Worm (Caenorhabditis elegans): ENCODE data around the gene hcp-1.

- TF ChIP-seq W03F9.2 (tag; optimal IDR thresholded peaks at IDR 0.05) (no peak), dao-5 (tag; optimal IDR thresholded peaks at IDR 0.05) (no peak)
Observed at ce11 chrV:6576567-6576966, 17.4 kb upstream of the hcp-1 start, which contains the start of gene EGAP9.4.

Data from whole organism, L4/young adult.